Worm (Caenorhabditis elegans) whole organism, L4 larva: ENCODE results near the gene dmd-10.
"Not testable (repeated sequence)": the region's sequence is repeated elsewhere in the genome, so short reads cannot be mapped to it uniquely, and the experiment has no call there.

ENCODE experiments used
- D1046.2 ChIP-seq: fragments of 200-800 bp; sonication (Bioruptor generic); IDR thresholded peaks from 2 replicates; pipeline ENCODE4 v1.3.6; 2022; ENCODE audit warnings: missing genetic modification characterization, missing compliant biosample characterization
- F10B5.3 ChIP-seq: sonication (generic microtip); optimal IDR thresholded peaks from 2 replicates; lab custom pipeline; 2016; ENCODE audit warnings: mild to moderate bottlenecking, missing genetic modification characterization, missing compliant biosample characterization
- F26F4.8 ChIP-seq: fragments of 200-800 bp; sonication (Bioruptor generic); conservative IDR thresholded peaks from 2 replicates; pipeline ENCODE4 v1.3.6; 2022; ENCODE audit warnings: missing genetic modification characterization, missing compliant biosample characterization
- F44E2.7 ChIP-seq: fragments of 200-800 bp; sonication (Bioruptor generic); IDR thresholded peaks from 2 replicates; pipeline ENCODE4 v2.1.2; 2022; ENCODE audit warnings: missing genetic modification characterization, missing compliant biosample characterization
- F49E8.2 ChIP-seq: sonication (generic microtip); optimal IDR thresholded peaks from 2 replicates; lab custom pipeline; 2016; ENCODE audit warnings: missing compliant biosample characterization, mild to moderate bottlenecking, missing genetic modification characterization, borderline replicate concordance
- ceh-44 ChIP-seq: fragments of 200-800 bp; sonication (Bioruptor generic); IDR thresholded peaks from 2 replicates; pipeline ENCODE4 v1.3.6; 2022; ENCODE audit warnings: missing genetic modification reagents, missing genetic modification characterization, missing compliant biosample characterization
- ceh-82 ChIP-seq: sonication (generic microtip); optimal IDR thresholded peaks from 2 replicates; lab custom pipeline; 2017; ENCODE audit warnings: missing biosample characterization, missing genetic modification characterization
- ces-1 ChIP-seq: fragments of 150-350 bp; sonication (generic microtip); optimal IDR thresholded peaks from 4 replicates; lab custom pipeline; 2014; ENCODE audit warnings: missing biosample characterization, missing genetic modification reagents, missing genetic modification characterization
- ctbp-1 ChIP-seq: fragments of 200-800 bp; sonication (Bioruptor generic); IDR thresholded peaks from 2 replicates; pipeline ENCODE4 v1.3.6; 2022; ENCODE audit warnings: missing genetic modification reagents, missing genetic modification characterization, missing compliant biosample characterization
- daf-19 ChIP-seq: fragments of 200-800 bp; sonication (Bioruptor generic); conservative IDR thresholded peaks from 2 replicates; pipeline ENCODE4 v1.3.6; 2022; ENCODE audit warnings: missing genetic modification characterization, missing compliant biosample characterization
- dmd-6 ChIP-seq: fragments of 200-800 bp; sonication (Bioruptor generic); IDR thresholded peaks from 2 replicates; pipeline ENCODE4 v1.3.6; 2022; ENCODE audit warnings: missing genetic modification reagents, missing genetic modification characterization, missing compliant biosample characterization
- dmd-8 ChIP-seq: fragments of 200-800 bp; sonication (Bioruptor generic); IDR thresholded peaks from 2 replicates; pipeline ENCODE4 v1.3.6; 2022; ENCODE audit warnings: missing genetic modification characterization, missing compliant biosample characterization
- egl-27 ChIP-seq: sonication (generic microtip); optimal IDR thresholded peaks from 3 replicates; lab custom pipeline; 2017; ENCODE audit warnings: missing biosample characterization, missing genetic modification reagents, missing genetic modification characterization
- hlh-11 ChIP-seq: fragments of 200-800 bp; sonication (Bioruptor generic); optimal IDR thresholded peaks from 2 replicates; lab custom pipeline; 2018; ENCODE audit warnings: mild to moderate bottlenecking, missing genetic modification characterization, missing compliant biosample characterization
- hmg-1.1 ChIP-seq: fragments of 200-800 bp; sonication (Bioruptor generic); IDR thresholded peaks from 2 replicates; pipeline ENCODE4 v1.3.6; 2022; ENCODE audit warnings: missing genetic modification reagents, missing genetic modification characterization, missing compliant biosample characterization
- jun-1 ChIP-seq: fragments of 150-350 bp; optimal IDR thresholded peaks from 2 replicates; lab custom pipeline; 2014; ENCODE audit warnings: missing biosample characterization, missing genetic modification reagents, missing genetic modification characterization
- lim-7 ChIP-seq: fragments of 200-800 bp; sonication (Bioruptor generic); IDR thresholded peaks from 2 replicates; pipeline ENCODE4 v1.3.6; 2022; ENCODE audit warnings: missing genetic modification characterization, missing compliant biosample characterization
- lin-38 ChIP-seq: fragments of 200-800 bp; sonication (Bioruptor generic); IDR thresholded peaks from 2 replicates; pipeline ENCODE4 v1.3.6; 2022; ENCODE audit warnings: missing genetic modification reagents, missing genetic modification characterization, missing compliant biosample characterization
- madf-9 ChIP-seq: fragments of 200-800 bp; sonication (Bioruptor generic); conservative IDR thresholded peaks from 2 replicates; pipeline ENCODE4 v1.3.6; 2022; ENCODE audit warnings: missing genetic modification reagents, missing genetic modification characterization, missing compliant biosample characterization
- mdl-1 ChIP-seq, 2 experiments: fragments of 150-350 bp in 1 of 2; sonication (generic microtip) in 1 of 2; optimal IDR thresholded peaks; 2 replicates each; lab custom pipeline; 2014 to 2017; ENCODE audit warnings: missing biosample characterization in 2 of 2, missing genetic modification characterization in 2 of 2
- mxl-3 ChIP-seq: fragments of 200-800 bp; sonication (Bioruptor generic); optimal IDR thresholded peaks from 2 replicates; lab custom pipeline; 2018; ENCODE audit warnings: mild to moderate bottlenecking, missing genetic modification characterization, missing compliant biosample characterization
- nhr-10 ChIP-seq: fragments of 150-350 bp; optimal IDR thresholded peaks from 2 replicates; lab custom pipeline; 2014; ENCODE audit warnings: missing biosample characterization, missing genetic modification characterization
- nhr-11 ChIP-seq: fragments of 150-350 bp; optimal IDR thresholded peaks from 2 replicates; lab custom pipeline; 2014; ENCODE audit warnings: missing biosample characterization, missing genetic modification characterization
- nhr-237 ChIP-seq: sonication (generic microtip); optimal IDR thresholded peaks from 2 replicates; lab custom pipeline; 2017; ENCODE audit warnings: missing biosample characterization, missing genetic modification characterization
- nhr-28 ChIP-seq: fragments of 150-350 bp; optimal IDR thresholded peaks from 2 replicates; lab custom pipeline; 2014; ENCODE audit warnings: missing biosample characterization, missing genetic modification characterization
- nhr-41 ChIP-seq: fragments of 200-800 bp; sonication (Bioruptor generic); IDR thresholded peaks from 2 replicates; pipeline ENCODE4 v1.3.6; 2022; ENCODE audit warnings: missing genetic modification reagents, missing genetic modification characterization, missing compliant biosample characterization
- nhr-48 ChIP-seq: sonication (generic microtip); optimal IDR thresholded peaks from 2 replicates; lab custom pipeline; 2016; ENCODE audit warnings: mild to moderate bottlenecking, missing genetic modification characterization, missing compliant biosample characterization
- nhr-76 ChIP-seq: fragments of 150-350 bp; optimal IDR thresholded peaks from 2 replicates; lab custom pipeline; 2014; ENCODE audit warnings: missing biosample characterization, missing genetic modification characterization
- pha-4 ChIP-seq, 2 experiments: fragments of 150-350 bp in 1 of 2; fragments of 200-800 bp in 1 of 2; sonication (Bioruptor generic) in 1 of 2; IDR thresholded peaks in 1 of 2; optimal IDR thresholded peaks in 1 of 2; 2 replicates each; pipeline versions ENCODE4 v1.3.6 to Lab custom; 2014 to 2022; ENCODE audit warnings: missing genetic modification characterization in 2 of 2, missing genetic modification reagents in 2 of 2, missing biosample characterization in 1 of 2, missing compliant biosample characterization in 1 of 2
- php-3 ChIP-seq: fragments of 200-800 bp; sonication (Bioruptor generic); IDR thresholded peaks from 2 replicates; pipeline ENCODE4 v1.3.6; 2022; ENCODE audit warnings: missing genetic modification reagents, missing genetic modification characterization, missing compliant biosample characterization
- saeg-2 ChIP-seq: fragments of 200-800 bp; sonication (Bioruptor generic); IDR thresholded peaks from 2 replicates; pipeline ENCODE4 v1.3.6; 2022; ENCODE audit warnings: missing genetic modification reagents, missing genetic modification characterization, missing compliant biosample characterization
- snpc-1.2 ChIP-seq: fragments of 200-800 bp; sonication (Bioruptor generic); IDR thresholded peaks from 2 replicates; pipeline ENCODE4 v1.3.6; 2022; ENCODE audit warnings: missing genetic modification reagents, missing genetic modification characterization, missing compliant biosample characterization
- tra-1 ChIP-seq: fragments of 200-800 bp; sonication (Bioruptor generic); IDR thresholded peaks from 2 replicates; pipeline ENCODE4 v1.3.6; 2022; ENCODE audit warnings: missing genetic modification reagents, missing genetic modification characterization, missing compliant biosample characterization
- vab-7 ChIP-seq: fragments of 200-800 bp; sonication (Bioruptor generic); IDR thresholded peaks from 2 replicates; pipeline ENCODE4 v1.3.6; 2022; ENCODE audit warnings: missing genetic modification reagents, missing genetic modification characterization, missing compliant biosample characterization
- ztf-11 ChIP-seq: fragments of 150-350 bp; optimal IDR thresholded peaks from 2 replicates; lab custom pipeline; 2014; ENCODE audit warnings: missing biosample characterization, missing genetic modification characterization

Gene dmd-10

DNA sequence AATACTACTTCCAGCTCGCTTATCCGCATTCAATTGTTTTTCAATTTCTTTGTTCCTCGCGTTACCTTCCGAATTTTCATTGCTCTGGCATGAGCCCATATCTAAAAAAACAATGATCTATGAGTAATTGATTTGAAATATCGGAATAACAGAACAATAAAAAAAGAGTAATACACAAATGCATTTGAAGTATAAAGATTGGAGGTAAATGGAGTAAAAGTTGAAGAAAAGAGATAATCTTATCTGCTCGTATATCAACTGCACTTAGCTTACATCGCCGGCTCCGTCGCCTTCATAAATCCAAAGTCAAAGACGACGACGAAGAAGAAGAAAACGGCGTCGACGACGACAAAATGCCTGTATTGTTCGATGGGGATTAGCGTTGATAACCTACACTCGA lies 13.0 kb upstream of the dmd-10 start, which contains the start of gene odr-3:
Gene odr-3 (minus strand): TSS at position 101 of the 400 bp plus-strand sequence.
- no peak for TF ChIP-seq ztf-11
- TF ChIP-seq egl-27 = no peak
- TF ChIP-seq daf-19 (GFP tag; lab: Robert Waterston, UW) = no peak
- no peak for TF ChIP-seq F10B5.3 (tag; lab: Kevin White, UChicago)
- TF ChIP-seq ces-1 (GFP tag; lab: Kevin White, UChicago) = no peak
- TF ChIP-seq hmg-1.1 (GFP tag; lab: Robert Waterston, UW) = no peak
- no peak for TF ChIP-seq F44E2.7 (GFP tag; lab: Robert Waterston, UW)
- no peak for TF ChIP-seq lin-38
- no peak for TF ChIP-seq F26F4.8 (GFP tag; lab: Robert Waterston, UW)
- TF ChIP-seq F49E8.2 = no peak
- TF ChIP-seq nhr-10 (tag; lab: Kevin White, UChicago) = no peak
- TF ChIP-seq ceh-82 = no peak
- no peak for TF ChIP-seq nhr-237 (tag; lab: Kevin White, UChicago)
- no peak for TF ChIP-seq mxl-3 (GFP tag; lab: Kevin White, UChicago)
- TF ChIP-seq nhr-76 (tag; lab: Kevin White, UChicago) = no peak
- TF ChIP-seq pha-4 (GFP tag; IDR thresholded peaks at IDR 0.05; lab: Robert Waterston, UW) = no peak
- no peak for TF ChIP-seq pha-4 (tag; optimal IDR thresholded peaks at IDR 0.05; lab: Kevin White, UChicago)

DNA sequence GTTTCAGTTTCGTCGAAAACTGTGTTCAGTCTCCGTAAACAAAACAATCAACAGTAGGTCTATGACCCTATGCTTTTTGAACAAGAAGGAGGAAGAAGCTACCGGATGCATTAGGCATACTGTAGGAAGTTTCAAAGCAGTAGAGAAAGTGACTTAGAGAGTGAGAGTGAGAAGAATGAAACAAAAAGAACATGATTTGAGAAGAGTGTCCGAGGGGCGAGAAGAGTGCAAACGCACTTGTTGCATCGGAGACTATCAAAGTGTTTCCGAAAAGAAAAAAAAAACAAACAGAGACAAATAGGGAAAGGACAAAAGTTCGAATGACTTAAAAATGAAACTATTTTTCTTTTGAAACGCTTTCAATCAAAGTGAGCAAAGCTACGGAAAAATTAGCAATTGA lies 6.8 kb upstream of the dmd-10 start:
- TF ChIP-seq jun-1 (no peak), nhr-48 (peak; percentile 94), snpc-1.2 (no peak), nhr-28 (peak; percentile 55), dmd-6 (GFP tag; lab: Robert Waterston, UW) (peak; percentile 56), mdl-1 (tag; optimal IDR thresholded peaks at IDR 0.05; lab: Kevin White, UChicago) (peak in 1 of 2 experiments; percentile 28)

DNA sequence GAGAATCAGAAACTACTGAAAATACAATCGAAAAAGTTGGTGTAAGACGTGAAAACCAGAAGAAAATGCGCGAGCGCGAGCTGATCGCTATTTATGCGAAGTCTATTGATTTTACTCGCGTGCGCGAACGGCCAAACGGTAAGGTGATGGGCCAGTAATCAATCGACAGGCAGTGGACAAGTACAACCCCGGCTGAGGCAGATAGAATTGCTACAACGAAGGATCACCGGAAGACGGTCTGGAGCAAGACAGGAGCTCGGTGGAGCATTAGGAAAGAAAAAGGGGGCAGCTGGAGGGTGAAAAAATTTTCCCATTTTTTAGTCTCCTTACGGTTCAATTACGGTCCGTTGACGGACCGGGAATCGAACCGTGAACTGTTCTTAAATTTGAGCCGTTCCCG lies 3.3 kb upstream of the dmd-10 start:
- 0 out of 2 replicates have a peak, but pooled peaks have one; percentile 9 for TF ChIP-seq ceh-44 (GFP tag; lab: Robert Waterston, UW)
- 0 out of 2 replicates have a peak, but pooled peaks have one; percentile 15 for TF ChIP-seq php-3 (GFP tag; lab: Robert Waterston, UW)
- TF ChIP-seq dmd-8 (GFP tag; lab: Robert Waterston, UW) = peak; percentile 93
- 0 out of 2 replicates have a peak, but pooled peaks have one; percentile 26 for TF ChIP-seq D1046.2
- TF ChIP-seq F44E2.7 (GFP tag; lab: Robert Waterston, UW) = 0 out of 2 replicates have a peak, but pooled peaks have one; percentile 50
- TF ChIP-seq nhr-41 (GFP tag; lab: Robert Waterston, UW) = peak; percentile 20; the same call in 1 of the 2 replicates
- TF ChIP-seq madf-9 (GFP tag; lab: Robert Waterston, UW) = peak; percentile 45; the same call in 1 of the 2 replicates
- TF ChIP-seq pha-4 (GFP tag; IDR thresholded peaks at IDR 0.05; lab: Robert Waterston, UW) = peak; percentile 63; the same call in 1 of the 2 replicates
- TF ChIP-seq pha-4 (tag; optimal IDR thresholded peaks at IDR 0.05; lab: Kevin White, UChicago) = not testable (repeated sequence)
- TF ChIP-seq tra-1 (GFP tag; lab: Robert Waterston, UW) = peak; percentile 29; the same call in 1 of the 2 replicates
- 0 out of 2 replicates have a peak, but pooled peaks have one; percentile 32 for TF ChIP-seq saeg-2 (GFP tag; lab: Robert Waterston, UW)
- TF ChIP-seq ctbp-1 (GFP tag; lab: Robert Waterston, UW) = 0 out of 2 replicates have a peak, but pooled peaks have one; percentile 42
- TF ChIP-seq lim-7 (GFP tag; lab: Robert Waterston, UW) = peak; percentile 85
- TF ChIP-seq vab-7 (GFP tag; lab: Robert Waterston, UW) = peak; percentile 73
- TF ChIP-seq F26F4.8 (GFP tag; lab: Robert Waterston, UW) = peak; percentile 81
- TF ChIP-seq, all 104 proteins: peak for 14; not testable (repeated sequence) for 90

DNA sequence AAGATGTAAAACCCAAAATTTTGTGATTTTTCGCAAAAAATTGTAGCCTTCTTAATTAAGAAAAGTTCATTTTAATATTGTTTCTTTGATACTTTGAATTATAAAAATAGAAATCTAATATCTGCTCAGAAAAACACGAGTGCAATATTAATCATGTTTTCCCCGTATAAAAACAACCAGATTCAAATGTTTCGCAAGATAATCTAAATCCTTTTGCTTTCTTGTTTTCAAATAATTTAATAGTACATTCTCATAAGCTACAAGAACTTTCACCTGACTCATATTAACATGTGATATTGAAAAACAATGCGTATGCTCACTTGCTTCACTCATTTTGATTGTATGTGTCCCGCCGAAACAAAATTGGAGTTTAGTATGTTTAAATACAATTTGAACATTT lies 1.1 kb downstream of the dmd-10 start:
- TF ChIP-seq nhr-11 (tag; lab: Kevin White, UChicago) = peak; percentile 28
- TF ChIP-seq hlh-11 (tag; lab: Kevin White, UChicago) = no peak
